Worm (Caenorhabditis elegans) whole organism, early embryonic: ENCODE measurements around the gene F22B3.5.

Experiments used
- ama-1 ChIP-seq: fragments of 150-350 bp; optimal IDR thresholded peaks from 2 replicates; lab custom pipeline; 2014
- ets-7 ChIP-seq: sonication (generic microtip); optimal IDR thresholded peaks from 2 replicates; lab custom pipeline; 2016; ENCODE audit warnings: missing genotype, missing genetic modification characterization, missing compliant biosample characterization
- flt-1 ChIP-seq: fragments of 200-800 bp; sonication (Bioruptor generic); IDR thresholded peaks from 2 replicates; pipeline ENCODE4 v1.3.6; 2022; ENCODE audit warnings: missing genetic modification characterization, missing compliant biosample characterization
- tbx-11 ChIP-seq: fragments of 200-800 bp; sonication (Bioruptor generic); IDR thresholded peaks from 2 replicates; pipeline ENCODE4 v1.3.6; 2022; ENCODE audit warnings: missing genetic modification characterization, missing compliant biosample characterization

DNA sequence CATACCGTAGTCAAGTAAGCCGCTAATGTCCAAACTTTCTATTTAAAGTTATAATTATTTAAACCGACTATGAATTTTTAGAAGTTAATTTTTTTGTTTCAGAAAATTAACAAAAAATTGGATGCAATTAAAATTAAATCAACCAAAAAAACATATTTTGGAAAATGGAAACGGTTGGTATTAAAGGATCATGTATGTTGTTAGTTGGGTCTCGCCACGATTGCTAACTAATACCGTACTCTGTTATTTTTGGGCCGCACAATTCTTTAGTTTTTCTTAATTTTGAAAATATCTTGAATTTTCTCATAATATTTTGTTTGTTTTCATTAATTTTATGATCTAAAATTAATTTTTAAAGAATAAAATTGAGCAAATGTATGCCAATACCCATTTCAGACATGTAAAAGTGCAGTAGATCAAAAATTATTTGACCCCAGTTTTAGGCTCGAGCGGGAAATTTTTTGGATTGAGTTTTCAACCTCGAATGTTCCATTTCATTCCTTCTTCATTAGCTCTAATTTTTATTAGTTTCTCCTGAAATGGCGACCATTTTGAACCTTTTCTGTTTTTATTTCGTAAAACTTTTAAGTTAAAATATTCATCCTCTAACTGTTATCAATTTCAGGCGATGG lies 44.1 kb downstream of the F22B3.5 start, which contains the start of gene cbd-1:
- TF ChIP-seq tbx-11 (GFP tag; lab: Robert Waterston, UW), result no peak
- TF ChIP-seq ets-7 (tag; lab: Kevin White, UChicago), result no peak
- no peak for TF ChIP-seq ama-1 (lab: Kevin White, UChicago)
- TF ChIP-seq flt-1 (GFP tag; lab: Robert Waterston, UW), result no peak
